Worm (Caenorhabditis elegans) whole organism, young adult: ENCODE data around the gene gpch-1.

ENCODE experiments used
- C06A6.2 ChIP-seq: fragments of 200-800 bp; sonication (Bioruptor generic); conservative IDR thresholded peaks from 2 replicates; pipeline ENCODE4 v1.3.6; 2022; ENCODE audit warnings: missing genetic modification characterization, missing compliant biosample characterization
- D2030.7 ChIP-seq: fragments of 200-800 bp; sonication (Bioruptor generic); IDR thresholded peaks from 2 replicates; pipeline ENCODE4 v1.3.6; 2022; ENCODE audit warnings: missing genetic modification reagents, missing genetic modification characterization, missing compliant biosample characterization
- Y56A3A.18 ChIP-seq: fragments of 200-800 bp; sonication (Bioruptor generic); IDR thresholded peaks from 2 replicates; pipeline ENCODE4 v1.3.6; 2022; ENCODE audit warnings: missing genetic modification reagents, missing genetic modification characterization, missing compliant biosample characterization
- Y95B8A.8 ChIP-seq: fragments of 200-800 bp; sonication (Bioruptor generic); IDR thresholded peaks from 2 replicates; pipeline ENCODE4 v1.3.6; 2022; ENCODE audit warnings: missing genetic modification reagents, missing genetic modification characterization, missing compliant biosample characterization
- aptf-3 ChIP-seq: fragments of 200-800 bp; sonication (Bioruptor generic); IDR thresholded peaks from 2 replicates; pipeline ENCODE4 v1.3.6; 2022; ENCODE audit warnings: missing genetic modification characterization, missing compliant biosample characterization
- atf-7 ChIP-seq: sonication (generic microtip); optimal IDR thresholded peaks from 2 replicates; lab custom pipeline; 2017; ENCODE audit warnings: mild to moderate bottlenecking, missing genetic modification characterization, missing compliant biosample characterization
- athp-1 ChIP-seq: sonication (generic microtip); optimal IDR thresholded peaks from 2 replicates; lab custom pipeline; 2017; ENCODE audit warnings: mild to moderate bottlenecking, missing genetic modification characterization, missing compliant biosample characterization
- dpl-1 ChIP-seq: fragments of 150-350 bp; optimal IDR thresholded peaks from 2 replicates; lab custom pipeline; 2014; ENCODE audit warnings: missing biosample characterization, missing genetic modification reagents, missing genetic modification characterization
- egrh-3 ChIP-seq: fragments of 200-800 bp; sonication (Bioruptor generic); IDR thresholded peaks from 2 replicates; pipeline ENCODE4 v1.3.6; 2022; ENCODE audit warnings: missing genetic modification reagents, missing genetic modification characterization, missing compliant biosample characterization
- ets-4 ChIP-seq: fragments of 200-800 bp; sonication (Bioruptor generic); optimal IDR thresholded peaks from 2 replicates; lab custom pipeline; 2018; ENCODE audit warnings: mild to moderate bottlenecking, missing genetic modification characterization, missing compliant biosample characterization
- lin-35 ChIP-seq, 3 experiments: fragments of 150-350 bp in 2 of 3; sonication (generic microtip) in 1 of 3; optimal IDR thresholded peaks; 2 replicates each; lab custom pipeline; 2014 to 2018; ENCODE audit warnings: missing biosample characterization in 3 of 3, missing genetic modification characterization in 3 of 3, missing genetic modification reagents in 3 of 3
- mxl-1 ChIP-seq: sonication (generic microtip); optimal IDR thresholded peaks from 2 replicates; lab custom pipeline; 2016; ENCODE audit warnings: missing genetic modification characterization, missing compliant biosample characterization
- snpc-4 ChIP-seq, 5 experiments: fragments of 150-350 bp in 1 of 5; sonication (generic microtip) in 4 of 5; optimal IDR thresholded peaks; 2 replicates each; lab custom pipeline; 2014 to 2018; ENCODE audit warnings: missing genetic modification characterization in 5 of 5, missing biosample characterization in 3 of 5, antibody characterized with exemption in 2 of 5, mild to moderate bottlenecking in 2 of 5, missing compliant biosample characterization in 2 of 5, missing genotype in 2 of 5, moderate library complexity in 2 of 5, missing genetic modification reagents in 1 of 5
- ztf-3 ChIP-seq: fragments of 200-800 bp; sonication (Bioruptor generic); optimal IDR thresholded peaks from 2 replicates; lab custom pipeline; 2018; ENCODE audit warnings: mild to moderate bottlenecking, missing genetic modification characterization, missing compliant biosample characterization

ce11 chrIII:4439493-4439983 lies 31.2 kb downstream of the gpch-1 start, which contains the start of gene C28A5.2:
- TF ChIP-seq ztf-3 (GFP tag; lab: Kevin White, UChicago) (no peak), D2030.7 (GFP tag; lab: Robert Waterston, UW) (no peak), aptf-3 (GFP tag; lab: Robert Waterston, UW) (no peak), mxl-1 (tag; lab: Kevin White, UChicago) (no peak), ets-4 (GFP tag; lab: Kevin White, UChicago) (no peak), lin-35 (GFP tag; optimal IDR thresholded peaks at IDR 0.05; lab: Kevin White, UChicago) (no peak), snpc-4 (GFP tag; optimal IDR thresholded peaks at IDR 0.05; lab: Kevin White, UChicago) (no peak), snpc-4 (tag; optimal IDR thresholded peaks at IDR 0.05; lab: Kevin White, UChicago) (no peak), C06A6.2 (GFP tag; lab: Robert Waterston, UW) (no peak), atf-7 (no peak), athp-1 (tag; lab: Kevin White, UChicago) (no peak), egrh-3 (no peak), Y95B8A.8 (no peak), Y56A3A.18 (GFP tag; lab: Robert Waterston, UW) (no peak), dpl-1 (GFP tag; lab: Kevin White, UChicago) (no peak)
